Fruit fly (Drosophila melanogaster): ENCODE data around the gene Hr39.

DNA sequence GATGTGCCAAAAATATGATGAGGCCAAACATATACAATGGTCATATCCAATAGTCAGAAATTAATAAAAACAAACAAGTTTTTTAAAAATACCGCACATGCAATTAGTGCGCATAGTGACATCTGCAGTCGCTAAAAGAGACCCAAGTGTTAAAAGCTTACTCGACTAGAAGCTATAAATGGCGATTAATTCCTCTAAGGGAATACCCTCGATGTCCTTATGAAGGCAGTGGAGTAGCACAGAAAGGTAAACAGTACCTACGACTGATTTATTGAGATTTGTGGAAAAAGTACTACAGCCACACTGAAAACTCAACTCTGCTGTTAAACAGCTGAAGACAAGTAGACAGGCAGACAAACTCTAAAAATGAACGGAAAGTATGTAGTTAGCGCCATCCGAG lies 23.8 kb downstream of the Hr39 start:
- TF ChIP-seq rgr (GFP tag; optimal IDR thresholded peaks at IDR 0.05) (no peak), woc (GFP tag; optimal IDR thresholded peaks at IDR 0.05) (no peak), tai (GFP tag; optimal IDR thresholded peaks at IDR 0.05) (peak; percentile 11)

All from whole organism, wandering third instar larva.